Fruit fly (Drosophila melanogaster): ENCODE measurements around the gene Ilp2.

DNA sequence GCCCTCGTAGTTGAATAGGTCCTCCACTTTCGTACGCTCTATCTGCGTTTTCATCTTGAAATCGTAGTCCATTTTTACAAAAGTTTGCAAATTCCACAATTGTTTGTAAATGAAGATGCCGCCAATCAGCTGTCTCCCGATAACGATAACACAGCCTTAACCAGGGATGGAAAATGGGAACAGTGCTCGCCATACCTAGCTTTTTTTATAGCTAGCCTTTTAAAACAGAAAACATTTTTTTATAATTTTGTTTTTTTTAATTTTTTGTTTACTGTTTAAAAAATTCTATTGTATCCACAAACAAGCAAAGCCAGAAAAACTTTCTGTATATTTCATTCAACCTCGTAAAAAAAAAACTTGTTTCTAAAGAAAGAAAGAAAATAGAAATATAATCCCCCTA, 39.0 kb downstream of the Ilp2 start, which contains the start of gene Cdk8:
- TF ChIP-seq kay (GFP tag; ENCODE audit: borderline replicate concordance) (peak; percentile 7), tj (GFP tag; optimal IDR thresholded peaks at IDR 0.05) (no peak), cnc (optimal IDR thresholded peaks at IDR 0.05) (no peak)

Measured in whole organism, adult.